Worm (Caenorhabditis elegans): ENCODE data around the gene fbxa-137.
A peak's percentile ranks its signal among the peaks of the same experiment; 100 is the strongest.
"Not testable (repeated sequence)": the region's sequence is repeated elsewhere in the genome, so short reads cannot be mapped to it uniquely, and the experiment has no call there.

fbxa-137 gene

ce11 chrV:2255191-2255590, 23.4 kb upstream of the fbxa-137 start, which contains the start of gene F41B5.1:
TSS of gene F41B5.1 (plus strand) at chrV:2255533.
- TF ChIP-seq ceh-19 (GFP tag; optimal IDR thresholded peaks at IDR 0.05); elt-4 (tag; optimal IDR thresholded peaks at IDR 0.05); ceh-45 (GFP tag; IDR thresholded peaks at IDR 0.05): not testable (repeated sequence)

ce11 chrV:2259750-2260149, 18.9 kb upstream of the fbxa-137 start, which contains the start of gene nhr-182:
TSS of gene nhr-182 (minus strand) at chrV:2259927.
- no peak for TF ChIP-seq ceh-9 (tag; optimal IDR thresholded peaks at IDR 0.05)
- TF ChIP-seq hlh-13 (GFP tag; optimal IDR thresholded peaks at IDR 0.05): no peak
- no peak for TF ChIP-seq ref-2 (tag; optimal IDR thresholded peaks at IDR 0.05)
- TF ChIP-seq npax-4 (tag; optimal IDR thresholded peaks at IDR 0.05): no peak
- no peak for TF ChIP-seq ztf-16 (tag; optimal IDR thresholded peaks at IDR 0.05)
- no peak for TF ChIP-seq K09A11.1 (tag; optimal IDR thresholded peaks at IDR 0.05; ENCODE audit: insufficient read depth)
- TF ChIP-seq ceh-34 (tag; optimal IDR thresholded peaks at IDR 0.05): no peak
- TF ChIP-seq C38D4.7 (GFP tag; optimal IDR thresholded peaks at IDR 0.05): no peak
- TF ChIP-seq hlh-8 (tag; optimal IDR thresholded peaks at IDR 0.05): no peak
- no peak for TF ChIP-seq tbx-2 (tag; optimal IDR thresholded peaks at IDR 0.05)
- no peak for TF ChIP-seq ceh-31 (tag; optimal IDR thresholded peaks at IDR 0.05)
- no peak for TF ChIP-seq ceh-22 (tag; optimal IDR thresholded peaks at IDR 0.05)
- TF ChIP-seq nhr-11 (tag; optimal IDR thresholded peaks at IDR 0.05): no peak
- TF ChIP-seq C08G9.2 (tag; optimal IDR thresholded peaks at IDR 0.05): no peak

- no peak for TF ChIP-seq mec-3 (tag; optimal IDR thresholded peaks at IDR 0.05; ENCODE audit: borderline replicate concordance)
Observed at ce11 chrV:2260660-2261059, 18.0 kb upstream of the fbxa-137 start, which contains the start of gene F41B5.12. TSS of gene F41B5.12 (plus strand) at chrV:2260960.

- TF ChIP-seq pros-1 (tag; optimal IDR thresholded peaks at IDR 0.05): no peak
- peak; percentile 69 for TF ChIP-seq pax-1 (tag; optimal IDR thresholded peaks at IDR 0.05)
Observed at ce11 chrV:2264455-2264854, 14.2 kb upstream of the fbxa-137 start, which contains the start of gene nhr-183. TSS of gene nhr-183 (minus strand) at chrV:2264634.

ce11 chrV:2264925-2265324, 13.7 kb upstream of the fbxa-137 start:
- TF ChIP-seq nfya-1 (tag; optimal IDR thresholded peaks at IDR 0.05) (no peak), sdc-2 (tag; optimal IDR thresholded peaks at IDR 0.05) (no peak), pqm-1 (tag; optimal IDR thresholded peaks at IDR 0.05) (no peak)

- TF ChIP-seq rnt-1 (tag; optimal IDR thresholded peaks at IDR 0.05) (no peak), hlh-13 (GFP tag; optimal IDR thresholded peaks at IDR 0.05) (no peak), pha-2 (tag; optimal IDR thresholded peaks at IDR 0.05) (no peak), fkh-6 (tag; optimal IDR thresholded peaks at IDR 0.05) (no peak), pax-1 (tag; optimal IDR thresholded peaks at IDR 0.05) (no peak), unc-42 (tag; optimal IDR thresholded peaks at IDR 0.05) (no peak), ceh-2 (tag; optimal IDR thresholded peaks at IDR 0.05) (no peak), gmeb-2 (tag; optimal IDR thresholded peaks at IDR 0.05) (no peak), ceh-24 (tag; optimal IDR thresholded peaks at IDR 0.05) (no peak), nhr-232 (tag; optimal IDR thresholded peaks at IDR 0.05) (no peak)
Observed at ce11 chrV:2266958-2267357, 11.7 kb upstream of the fbxa-137 start, which contains the start of gene nhr-275. TSS of gene nhr-275 (minus strand) at chrV:2267058.

ce11 chrV:2271750-2272149, 6.9 kb upstream of the fbxa-137 start, which contains the start of gene Y5H2A.1:
TSS of gene Y5H2A.1 (minus strand) at chrV:2271850.
- TF ChIP-seq tbx-7 (tag; optimal IDR thresholded peaks at IDR 0.05): no peak
- TF ChIP-seq dve-1 (tag; optimal IDR thresholded peaks at IDR 0.05): no peak
- TF ChIP-seq pag-3 (tag; optimal IDR thresholded peaks at IDR 0.05; ENCODE audit: borderline replicate concordance): no peak
- TF ChIP-seq pqm-1 (tag; optimal IDR thresholded peaks at IDR 0.05): no peak
- TF ChIP-seq tbx-2 (tag; optimal IDR thresholded peaks at IDR 0.05): no peak
- no peak for TF ChIP-seq ahr-1 (tag; optimal IDR thresholded peaks at IDR 0.05)
- TF ChIP-seq pha-2 (tag; optimal IDR thresholded peaks at IDR 0.05): no peak

Measured in whole organism, late embryonic.